Worm (Caenorhabditis elegans): ENCODE measurements around the gene nas-1.

Gene nas-1

DNA sequence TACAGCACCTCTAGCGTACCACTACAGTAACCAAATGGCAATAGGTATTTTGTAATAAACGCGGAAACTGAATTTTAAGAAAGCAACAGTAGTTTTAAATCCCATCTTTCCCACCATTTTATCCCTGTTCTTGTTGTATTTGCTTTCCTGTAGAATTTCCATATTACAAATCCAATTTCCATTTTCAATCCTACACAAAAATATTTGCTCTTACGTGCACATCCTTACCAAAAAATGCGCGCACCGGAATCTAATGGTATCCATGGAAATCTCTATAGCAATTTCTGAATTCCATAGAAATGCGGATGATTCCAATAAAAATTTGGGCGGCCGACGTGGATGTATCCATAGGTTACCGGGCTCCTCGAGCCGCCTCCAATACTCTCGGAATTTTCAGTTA, 24.6 kb downstream of the nas-1 start, which contains the start of gene trf-1:
trf-1 (plus strand) TSS at position 301 of the 400 bp plus-strand sequence.
- TF ChIP-seq lsy-2 (tag; optimal IDR thresholded peaks at IDR 0.05) (no peak), dsc-1 (tag; optimal IDR thresholded peaks at IDR 0.05) (no peak), nhr-20 (tag; optimal IDR thresholded peaks at IDR 0.05) (no peak), nhr-237 (tag; optimal IDR thresholded peaks at IDR 0.05) (no peak), nhr-12 (tag; optimal IDR thresholded peaks at IDR 0.05) (no peak), ceh-63 (GFP tag; optimal IDR thresholded peaks at IDR 0.05) (no peak), efl-1 (optimal IDR thresholded peaks at IDR 0.05) (no peak), efl-1 (GFP tag; optimal IDR thresholded peaks at IDR 0.05 in 1 of 2) (no peak), isw-1 (GFP tag; IDR thresholded peaks at IDR 0.05) (no peak), ztf-11 (tag; optimal IDR thresholded peaks at IDR 0.05) (no peak), nhr-84 (tag; optimal IDR thresholded peaks at IDR 0.05) (no peak), mab-9 (GFP tag; IDR thresholded peaks at IDR 0.05) (no peak), ceh-8 (GFP tag; optimal IDR thresholded peaks at IDR 0.05) (no peak), fkh-8 (tag; optimal IDR thresholded peaks at IDR 0.05) (no peak), lir-3 (tag; optimal IDR thresholded peaks at IDR 0.05; ENCODE audit: poor library complexity) (no peak), ama-1 (optimal IDR thresholded peaks at IDR 0.05) (no peak)

DNA sequence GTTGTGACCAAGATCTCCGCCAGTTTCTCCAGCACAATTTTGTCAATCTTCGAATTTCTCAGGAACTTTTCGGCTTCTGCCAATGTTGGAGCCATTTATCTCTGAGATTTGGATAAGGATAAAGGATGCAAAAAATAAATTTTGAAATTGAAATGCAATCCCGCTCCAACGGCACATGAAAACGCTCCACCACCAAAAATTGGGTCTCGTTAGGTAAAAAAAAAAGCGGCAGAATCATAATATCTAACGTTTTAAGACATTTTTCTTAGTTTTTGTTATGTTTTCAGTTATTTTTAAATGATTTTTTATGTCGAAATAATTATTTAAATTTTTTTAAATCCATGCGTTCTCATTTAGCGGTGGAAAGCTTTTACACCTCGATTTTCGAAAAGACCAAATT, 28.8 kb downstream of the nas-1 start, which contains the start of gene F45G2.7:
F45G2.7 (minus strand) TSS at position 101 of the 400 bp plus-strand sequence.
- no peak for TF ChIP-seq unc-62 (GFP tag; optimal IDR thresholded peaks at IDR 0.05)
- no peak for TF ChIP-seq nhr-20 (tag; optimal IDR thresholded peaks at IDR 0.05)
- no peak for TF ChIP-seq ceh-8 (GFP tag; optimal IDR thresholded peaks at IDR 0.05)
- TF ChIP-seq mdl-1 (tag; optimal IDR thresholded peaks at IDR 0.05), result no peak
- TF ChIP-seq ceh-82 (tag; optimal IDR thresholded peaks at IDR 0.05), result no peak
- no peak for TF ChIP-seq alr-1 (tag; optimal IDR thresholded peaks at IDR 0.05; ENCODE audit: borderline replicate concordance)
- TF ChIP-seq aly-2 (tag; optimal IDR thresholded peaks at IDR 0.05), result no peak
- TF ChIP-seq elt-3 (tag; optimal IDR thresholded peaks at IDR 0.05), result no peak
- no peak for TF ChIP-seq efl-3 (GFP tag; optimal IDR thresholded peaks at IDR 0.05)
- TF ChIP-seq C34B4.2 (tag; optimal IDR thresholded peaks at IDR 0.05), result no peak
- no peak for TF ChIP-seq xbp-1 (tag; optimal IDR thresholded peaks at IDR 0.05)
- TF ChIP-seq pax-3 (tag; optimal IDR thresholded peaks at IDR 0.05), result no peak
- no peak for TF ChIP-seq unc-98 (GFP tag; IDR thresholded peaks at IDR 0.05)

DNA sequence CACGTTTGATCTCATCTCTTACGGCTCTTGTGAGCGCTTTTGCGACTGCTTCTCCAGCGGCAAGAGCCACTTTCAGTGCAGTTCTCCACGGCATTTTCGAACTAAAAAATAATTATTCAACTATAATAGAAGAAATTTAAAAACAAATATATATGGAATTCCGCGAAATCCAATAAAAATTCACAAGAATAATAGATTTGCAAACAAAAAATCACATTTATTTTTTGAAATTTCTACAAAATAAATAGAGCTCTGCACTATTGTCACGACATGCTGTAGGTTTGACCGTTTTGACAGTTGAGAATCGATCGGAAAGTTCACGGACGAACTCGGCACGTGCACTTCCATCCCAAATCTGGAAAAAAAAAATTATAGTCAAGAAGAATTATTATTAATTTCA, 30.0 kb downstream of the nas-1 start, which contains the start of gene F45G2.8:
F45G2.8 (minus strand) TSS at position 101 of the 400 bp plus-strand sequence.
- TF ChIP-seq nhr-28 (tag; optimal IDR thresholded peaks at IDR 0.05), result no peak
- TF ChIP-seq aly-2 (tag; optimal IDR thresholded peaks at IDR 0.05), result no peak
- no peak for TF ChIP-seq xbp-1 (tag; optimal IDR thresholded peaks at IDR 0.05)
- no peak for TF ChIP-seq blmp-1 (tag; optimal IDR thresholded peaks at IDR 0.05)
- no peak for TF ChIP-seq C34B4.2 (tag; optimal IDR thresholded peaks at IDR 0.05)
- TF ChIP-seq fos-1 (tag; optimal IDR thresholded peaks at IDR 0.05), result no peak
- TF ChIP-seq isw-1 (GFP tag; IDR thresholded peaks at IDR 0.05), result no peak
- no peak for TF ChIP-seq lir-3 (tag; optimal IDR thresholded peaks at IDR 0.05; ENCODE audit: poor library complexity)
- TF ChIP-seq nhr-20 (tag; optimal IDR thresholded peaks at IDR 0.05), result no peak
- no peak for TF ChIP-seq nhr-47 (tag; optimal IDR thresholded peaks at IDR 0.05)
- no peak for TF ChIP-seq ceh-63 (GFP tag; optimal IDR thresholded peaks at IDR 0.05)
- no peak for TF ChIP-seq lin-39 (tag; optimal IDR thresholded peaks at IDR 0.05)
- no peak for TF ChIP-seq ceh-88 (GFP tag; IDR thresholded peaks at IDR 0.05)
- TF ChIP-seq pqm-1 (tag; optimal IDR thresholded peaks at IDR 0.05), result no peak
- TF ChIP-seq F16B12.6 (tag; optimal IDR thresholded peaks at IDR 0.05), result no peak

DNA sequence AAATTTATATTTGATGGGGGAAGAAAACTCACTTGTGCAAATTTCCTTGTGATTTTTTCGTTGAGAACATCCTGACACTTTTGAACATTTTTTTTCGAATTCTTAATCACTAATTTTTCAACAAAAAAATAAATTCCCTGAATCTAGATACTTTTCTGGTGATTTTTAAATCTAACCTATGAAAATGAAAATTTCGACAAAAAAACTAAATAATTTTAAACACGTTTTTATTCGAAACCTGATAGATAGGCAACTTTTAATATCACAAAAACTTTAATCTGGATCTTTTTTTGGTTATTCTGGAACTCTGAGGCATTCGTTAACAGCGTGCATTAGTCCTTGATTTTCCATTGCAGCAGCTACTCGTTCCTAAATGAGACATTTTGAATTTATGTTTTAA, 31.2 kb downstream of the nas-1 start, which contains the start of gene F45G2.9:
F45G2.9 (minus strand) TSS at position 101 of the 400 bp plus-strand sequence.
- TF ChIP-seq C16A3.4 (tag; optimal IDR thresholded peaks at IDR 0.05), result no peak
- TF ChIP-seq nhr-20 (tag; optimal IDR thresholded peaks at IDR 0.05), result no peak
- TF ChIP-seq efl-3 (GFP tag; optimal IDR thresholded peaks at IDR 0.05), result no peak
